Fruit fly (Drosophila melanogaster) whole organism: ENCODE measurements around the gene Gbeta5.

Experiments
- CG8478 ChIP-seq: fragments of >200 bp; optimal IDR thresholded peaks from 2 replicates; lab custom pipeline; 2018; ENCODE audit warnings: inconsistent platforms
- EcR ChIP-seq, 2 experiments: fragments of >200 bp; optimal IDR thresholded peaks; 2 replicates each; lab custom pipeline; 2017; ENCODE audit warnings: missing biosample characterization in 2 of 2, missing genetic modification characterization in 2 of 2, missing genetic modification reagents in 2 of 2
- pan ChIP-seq: fragments of >200 bp; optimal IDR thresholded peaks from 2 replicates; lab custom pipeline; 2017
- psq ChIP-seq: fragments of >200 bp; optimal IDR thresholded peaks from 2 replicates; lab custom pipeline; 2017
- usp ChIP-seq: fragments of >200 bp; optimal IDR thresholded peaks from 2 replicates; lab custom pipeline; 2017; ENCODE audit warnings: missing biosample characterization, missing genetic modification characterization, mixed read lengths

- TF ChIP-seq psq (lab: Kevin White, UChicago) (no peak), CG8478 (lab: Kevin White, UChicago) (no peak), EcR (GFP tag; optimal IDR thresholded peaks at IDR 0.05; lab: Kevin White, UChicago) (no peak), usp (no peak), pan (lab: Kevin White, UChicago) (no peak)
Observed at dm6 chrX:8165608-8166007, 13.5 kb upstream of the Gbeta5 start, which contains the start of gene Or7a.
